Worm (Caenorhabditis elegans) whole organism, midembryonic: ENCODE measurements around the gene F55C9.3.
"Not testable (repeated sequence)": the region's sequence is repeated elsewhere in the genome, so short reads cannot be mapped to it uniquely, and the experiment has no call there.

Experiments used
- T22C8.4 ChIP-seq: fragments of 200-800 bp; sonication (Bioruptor generic); IDR thresholded peaks from 2 replicates; pipeline ENCODE4 v1.3.6; 2022; ENCODE audit warnings: missing genetic modification characterization, missing compliant biosample characterization
- cog-1 ChIP-seq: sonication (generic microtip); optimal IDR thresholded peaks from 2 replicates; lab custom pipeline; 2016; ENCODE audit warnings: missing genetic modification characterization, missing compliant biosample characterization
- flt-1 ChIP-seq: fragments of 200-800 bp; sonication (Bioruptor generic); IDR thresholded peaks from 2 replicates; pipeline ENCODE4 v1.3.6; 2022; ENCODE audit warnings: missing genetic modification characterization, missing compliant biosample characterization
- klf-2 ChIP-seq: fragments of 200-800 bp; sonication (Bioruptor generic); conservative IDR thresholded peaks from 2 replicates; pipeline ENCODE4 v1.3.6; 2022; ENCODE audit warnings: missing genetic modification reagents, missing genetic modification characterization, missing compliant biosample characterization
- med-1 ChIP-seq: sonication (generic microtip); optimal IDR thresholded peaks from 2 replicates; lab custom pipeline; 2017; ENCODE audit warnings: missing genetic modification characterization, mild to moderate bottlenecking, missing compliant biosample characterization, antibody characterized with exemption, missing genetic modification reagents; ENCODE audit not compliant: insufficient read depth
- ref-1 ChIP-seq: fragments of 200-800 bp; sonication (Bioruptor generic); conservative IDR thresholded peaks from 2 replicates; pipeline ENCODE4 v1.3.6; 2022; ENCODE audit warnings: missing genetic modification reagents, missing genetic modification characterization, missing compliant biosample characterization
- tab-1 ChIP-seq: fragments of 200-800 bp; sonication (Bioruptor generic); IDR thresholded peaks from 2 replicates; pipeline ENCODE4 v1.3.6; 2022; ENCODE audit warnings: missing genetic modification characterization, missing compliant biosample characterization
- ztf-23 ChIP-seq: fragments of 200-800 bp; sonication (Bioruptor generic); IDR thresholded peaks from 2 replicates; pipeline ENCODE4 v1.3.6; 2022; ENCODE audit warnings: missing genetic modification reagents, missing genetic modification characterization, missing compliant biosample characterization
- ztf-29 ChIP-seq: fragments of 200-800 bp; sonication (Bioruptor generic); IDR thresholded peaks from 2 replicates; pipeline ENCODE4 v1.3.6; 2022; ENCODE audit warnings: missing genetic modification reagents, missing genetic modification characterization, missing compliant biosample characterization

F55C9.3 gene

DNA sequence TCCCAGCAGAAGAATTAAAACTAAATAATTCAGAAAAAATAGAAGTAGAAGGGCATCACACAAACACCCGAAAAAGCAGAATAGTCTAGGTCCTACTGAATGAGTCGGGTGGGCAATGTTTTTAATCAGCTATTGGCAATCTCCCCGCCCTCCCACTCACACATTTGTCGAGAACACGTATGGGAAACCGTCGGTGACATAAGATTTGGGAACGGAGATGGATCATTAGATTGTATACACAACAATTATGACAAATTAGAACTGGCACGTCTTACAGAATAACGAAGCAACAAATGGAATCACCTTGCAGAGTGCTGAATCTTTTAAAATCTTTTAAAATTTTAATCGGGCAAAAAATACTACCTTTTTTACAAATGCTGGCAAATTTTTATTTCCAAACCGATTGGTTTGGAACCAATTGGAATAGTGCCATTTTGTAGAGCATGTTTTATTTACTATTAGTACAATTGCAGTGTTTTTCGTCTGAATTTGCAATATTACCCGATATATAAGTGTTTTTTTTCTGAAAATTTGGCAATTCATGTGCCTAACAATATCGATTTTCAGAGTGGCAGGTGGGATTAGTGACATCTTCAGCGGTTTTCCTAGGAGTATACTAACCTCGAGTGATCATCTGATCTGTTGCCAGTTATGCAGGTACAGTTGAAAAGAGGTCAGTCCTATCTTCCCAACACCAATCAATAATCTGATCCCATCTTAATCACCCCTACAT lies at the start of gene F55C9.3, which contains the start of gene fbxb-57:
Gene F55C9.3, minus strand, starts transcription at position 101 of the 733 bp plus-strand sequence.
Gene fbxb-57, plus strand, starts transcription at position 683 of the 733 bp plus-strand sequence.
- TF ChIP-seq med-1 (no peak), T22C8.4 (GFP tag; lab: Robert Waterston, UW) (no peak), ztf-29 (GFP tag; lab: Robert Waterston, UW) (no peak), flt-1 (no peak), cog-1 (tag; lab: Kevin White, UChicago) (no peak), ztf-23 (GFP tag; lab: Robert Waterston, UW) (no peak), klf-2 (no peak), ref-1 (GFP tag; lab: Robert Waterston, UW) (no peak)

DNA sequence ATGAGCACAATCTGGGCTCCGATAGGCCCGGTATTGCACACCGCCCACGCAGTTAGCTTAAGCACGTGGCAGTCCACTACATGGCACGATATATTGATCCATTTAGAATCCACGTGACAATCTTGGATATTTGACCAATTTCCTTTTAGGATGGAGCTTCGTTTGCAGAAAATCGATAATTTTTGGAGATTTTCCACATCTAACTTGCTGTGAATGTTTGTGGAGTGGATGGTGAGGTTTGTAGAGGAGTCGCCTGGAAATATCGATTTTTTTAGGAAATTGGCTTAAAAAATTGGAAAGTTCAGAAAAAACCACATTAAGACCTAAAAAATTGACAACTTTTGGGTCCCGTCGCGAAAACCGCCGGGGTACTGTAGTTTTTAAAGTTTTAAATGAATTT lies 49.4 kb upstream of the F55C9.3 start:
- TF ChIP-seq T22C8.4 (GFP tag; lab: Robert Waterston, UW) (peak; percentile 64), med-1 (no peak)

DNA sequence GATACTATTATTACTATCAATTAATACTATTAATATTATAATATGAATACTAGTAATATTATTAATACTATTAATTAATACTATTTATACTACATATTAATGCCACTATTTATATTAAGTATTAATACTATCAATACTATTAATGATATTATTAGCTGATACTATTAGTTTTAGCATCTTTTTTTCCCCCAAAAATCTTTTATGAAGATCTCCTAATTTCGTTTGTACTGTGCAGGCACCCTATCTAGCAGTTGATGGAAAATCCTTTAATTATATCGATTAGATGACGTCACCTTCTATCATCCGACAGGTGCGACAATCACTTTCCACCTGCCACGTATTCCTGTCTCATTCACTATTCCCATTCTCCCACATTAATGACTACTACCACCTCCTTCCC lies 41.3 kb upstream of the F55C9.3 start, which contains the start of gene fbxb-65:
Gene fbxb-65, plus strand, starts transcription at position 301 of the 400 bp plus-strand sequence.
- TF ChIP-seq tab-1, result no peak
- no peak for TF ChIP-seq klf-2
- no peak for TF ChIP-seq flt-1
- TF ChIP-seq T22C8.4 (GFP tag; lab: Robert Waterston, UW), result no peak
- TF ChIP-seq ref-1 (GFP tag; lab: Robert Waterston, UW), result no peak
- no peak for TF ChIP-seq ztf-29 (GFP tag; lab: Robert Waterston, UW)
- no peak for TF ChIP-seq ztf-23 (GFP tag; lab: Robert Waterston, UW)
- TF ChIP-seq med-1, result no peak
- TF ChIP-seq cog-1 (tag; lab: Kevin White, UChicago), result no peak

DNA sequence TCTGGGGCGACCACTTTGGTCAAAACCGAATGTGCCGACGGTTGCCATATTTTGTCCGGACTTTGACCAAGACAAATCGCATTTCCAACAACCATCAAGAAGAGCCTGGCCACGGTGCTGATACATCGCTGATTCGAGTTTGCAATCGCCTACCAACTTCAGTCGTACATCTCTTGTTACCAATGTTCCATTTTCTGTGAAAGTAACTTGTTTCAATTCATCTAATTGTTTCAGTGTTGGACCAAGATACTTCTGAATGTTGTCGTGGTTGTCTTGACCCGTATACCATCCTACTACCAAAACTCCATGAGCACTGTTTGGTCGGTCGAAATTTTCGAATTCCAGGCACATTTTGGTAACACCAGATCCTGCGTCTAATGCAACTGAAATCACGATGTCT lies 37.5 kb upstream of the F55C9.3 start:
- TF ChIP-seq med-1 (no peak), ztf-29 (GFP tag; lab: Robert Waterston, UW) (no peak), T22C8.4 (GFP tag; lab: Robert Waterston, UW) (no peak), flt-1 (no peak), ref-1 (GFP tag; lab: Robert Waterston, UW) (no peak), tab-1 (no peak), cog-1 (tag; lab: Kevin White, UChicago) (no peak), klf-2 (no peak), ztf-23 (GFP tag; lab: Robert Waterston, UW) (no peak)

DNA sequence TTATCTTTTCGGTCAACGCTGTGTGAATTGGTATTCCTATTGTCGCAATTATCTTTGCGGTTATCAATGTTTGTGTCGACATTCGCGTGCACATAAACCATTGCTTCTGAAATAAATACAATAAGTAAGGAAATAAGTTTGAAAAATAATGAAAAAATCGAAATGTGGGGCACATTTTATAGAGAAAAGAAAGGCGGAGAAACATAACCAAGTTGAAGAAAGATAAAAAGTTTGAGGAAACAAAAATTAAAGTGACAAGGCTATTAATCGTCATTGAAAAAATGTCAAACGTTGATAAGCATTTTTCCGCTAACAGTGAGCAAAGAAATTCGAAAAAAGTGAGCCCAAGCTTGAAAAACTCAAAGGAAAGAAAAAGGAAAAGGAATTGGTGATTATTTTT lies 34.4 kb upstream of the F55C9.3 start, which contains the start of gene C43D7.4:
Gene C43D7.4, minus strand, starts transcription at position 101 of the 400 bp plus-strand sequence.
- TF ChIP-seq cog-1 (tag; lab: Kevin White, UChicago) (no peak), ztf-23 (GFP tag; lab: Robert Waterston, UW) (no peak), med-1 (no peak), ref-1 (GFP tag; lab: Robert Waterston, UW) (no peak), ztf-29 (GFP tag; lab: Robert Waterston, UW) (no peak), flt-1 (no peak), T22C8.4 (GFP tag; lab: Robert Waterston, UW) (no peak)

DNA sequence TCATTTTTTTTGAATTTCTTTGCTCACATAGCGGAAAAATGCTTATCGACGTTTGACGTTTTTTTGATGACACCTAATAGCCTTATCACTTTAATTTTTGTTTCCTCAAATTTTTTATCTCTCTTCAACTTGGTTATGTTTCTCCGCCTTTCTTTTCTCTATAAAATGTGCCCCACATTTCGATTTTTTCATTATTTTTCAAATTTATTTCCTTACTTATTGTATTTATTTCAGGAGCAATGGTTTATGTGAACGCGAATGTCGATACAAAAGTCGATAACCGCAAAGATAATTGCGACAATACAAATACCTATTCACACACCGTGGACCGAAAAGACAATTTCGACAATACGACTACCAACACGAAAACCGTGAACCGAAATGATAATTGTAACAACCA lies 32.4 kb upstream of the F55C9.3 start, which contains the start of gene sdz-6:
Gene sdz-6, plus strand, starts transcription at position 229 of the 400 bp plus-strand sequence.
- no peak for TF ChIP-seq cog-1 (tag; lab: Kevin White, UChicago)
- no peak for TF ChIP-seq flt-1
- TF ChIP-seq T22C8.4 (GFP tag; lab: Robert Waterston, UW), result no peak
- no peak for TF ChIP-seq med-1
- TF ChIP-seq tab-1, result no peak
- TF ChIP-seq klf-2, result no peak

DNA sequence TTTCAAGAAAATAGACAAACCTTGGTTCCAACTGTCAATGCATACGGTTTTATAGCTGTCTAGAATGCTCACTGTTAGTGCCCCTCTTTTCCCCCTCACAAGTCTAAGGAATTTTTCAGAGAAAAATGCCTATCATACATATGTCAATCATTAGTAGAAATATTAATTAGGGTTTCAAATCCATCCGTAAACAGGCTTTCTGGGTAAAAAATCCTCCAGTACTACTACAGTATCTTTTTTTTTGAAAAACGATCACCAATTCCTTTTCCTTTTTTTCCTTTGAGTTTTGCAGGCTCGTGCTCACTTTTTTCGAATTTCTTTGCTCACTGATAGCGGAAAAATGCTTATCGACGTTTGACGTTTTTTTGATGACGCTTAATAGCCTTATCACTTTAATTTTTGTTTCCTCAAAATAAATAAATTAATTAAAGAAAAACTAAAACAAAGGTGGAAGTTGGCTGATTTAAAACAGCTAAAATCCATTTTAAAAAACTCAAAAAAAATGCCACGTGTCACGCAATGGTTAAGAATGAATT lies 31.6 kb upstream of the F55C9.3 start, which contains the start of gene C43D7.7:
Gene C43D7.7, minus strand, starts transcription at position 51 of the 536 bp plus-strand sequence.
- no peak for TF ChIP-seq cog-1 (tag; lab: Kevin White, UChicago)
- TF ChIP-seq flt-1, result no peak
- TF ChIP-seq ztf-29 (GFP tag; lab: Robert Waterston, UW), result no peak
- no peak for TF ChIP-seq ztf-23 (GFP tag; lab: Robert Waterston, UW)
- no peak for TF ChIP-seq ref-1 (GFP tag; lab: Robert Waterston, UW)

DNA sequence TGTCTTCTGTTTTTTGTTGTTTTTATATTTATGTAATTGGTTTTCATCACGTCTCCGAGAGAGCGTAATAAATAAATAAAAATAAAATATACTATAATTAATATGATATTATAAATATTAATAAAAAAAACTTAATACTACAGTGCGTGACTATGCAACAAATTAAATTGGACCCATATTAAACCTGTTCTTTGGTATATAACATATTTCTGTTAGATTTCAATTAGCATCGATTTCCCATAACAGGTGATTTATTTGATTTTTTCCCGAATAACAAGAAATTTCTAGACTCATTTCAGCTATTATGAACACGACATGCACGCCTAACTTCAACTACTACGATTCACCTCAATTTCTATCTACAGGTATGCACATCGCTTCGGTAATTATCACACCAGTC lies 29.1 kb upstream of the F55C9.3 start, which contains the start of gene srh-208:
Gene srh-208, plus strand, starts transcription at position 301 of the 400 bp plus-strand sequence.
- not testable (repeated sequence) for TF ChIP-seq tab-1; klf-2; ref-1 (GFP tag; lab: Robert Waterston, UW)

DNA sequence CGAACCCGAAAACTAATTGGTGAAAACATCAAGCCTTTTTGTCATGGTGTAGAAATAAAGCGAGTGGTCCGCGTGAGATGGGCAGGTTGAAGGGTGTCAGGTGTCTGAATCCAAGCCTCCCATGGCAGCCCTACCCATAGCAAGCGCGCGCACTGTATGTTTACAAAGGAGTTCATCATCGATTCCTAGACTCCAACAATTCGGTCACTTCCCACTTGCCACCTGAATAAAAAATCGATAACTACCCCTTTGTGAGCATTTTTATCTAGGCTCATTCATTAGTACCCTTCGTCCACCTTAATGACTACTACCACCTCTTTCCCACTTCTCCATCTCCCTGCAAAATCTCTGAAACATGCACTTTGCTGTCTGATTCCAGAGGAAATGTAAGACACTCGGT lies 25.0 kb upstream of the F55C9.3 start, which contains the start of gene fbxb-64:
Gene fbxb-64, plus strand, starts transcription at position 301 of the 400 bp plus-strand sequence.
- TF ChIP-seq T22C8.4 (GFP tag; lab: Robert Waterston, UW) (0 out of 2 replicates have a peak, but pooled peaks have one; percentile 33), klf-2 (no peak), med-1 (no peak)

DNA sequence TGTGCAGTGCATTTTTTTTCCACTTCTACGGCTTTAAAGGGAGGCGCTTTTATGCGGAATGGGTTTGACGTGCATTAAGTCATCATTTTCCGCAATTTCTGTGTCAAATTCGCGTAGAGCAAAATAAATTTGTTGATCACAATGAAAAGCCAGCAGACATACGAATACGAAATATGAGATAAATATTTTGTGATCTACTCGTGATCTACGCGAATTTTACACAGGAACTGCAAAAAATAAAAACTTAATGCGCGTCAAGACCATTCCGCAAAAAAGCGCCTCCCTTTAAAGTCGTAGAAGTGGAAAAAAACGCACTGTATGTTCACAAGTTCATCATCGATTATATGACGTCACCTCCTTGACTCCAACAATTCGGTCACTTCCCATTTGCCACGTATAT lies 23.4 kb upstream of the F55C9.3 start, which contains the start of gene C43D7.8:
Gene C43D7.8, minus strand, starts transcription at position 101 of the 400 bp plus-strand sequence.
- TF ChIP-seq cog-1 (tag; lab: Kevin White, UChicago) (no peak), ref-1 (GFP tag; lab: Robert Waterston, UW) (no peak), ztf-23 (GFP tag; lab: Robert Waterston, UW) (no peak), T22C8.4 (GFP tag; lab: Robert Waterston, UW) (no peak)
